Fruit fly (Drosophila melanogaster) whole organism: ENCODE results near the gene spri.

Source experiments
- CG8478 ChIP-seq: fragments of >200 bp; optimal IDR thresholded peaks from 2 replicates; lab custom pipeline; 2018; ENCODE audit warnings: inconsistent platforms
- Dll ChIP-seq: fragments of >200 bp; optimal IDR thresholded peaks from 2 replicates; lab custom pipeline; 2017
- pan ChIP-seq: fragments of >200 bp; optimal IDR thresholded peaks from 2 replicates; lab custom pipeline; 2017
- psq ChIP-seq: fragments of >200 bp; optimal IDR thresholded peaks from 2 replicates; lab custom pipeline; 2017
- usp ChIP-seq: fragments of >200 bp; optimal IDR thresholded peaks from 2 replicates; lab custom pipeline; 2017; ENCODE audit warnings: missing biosample characterization, missing genetic modification characterization, mixed read lengths

DNA sequence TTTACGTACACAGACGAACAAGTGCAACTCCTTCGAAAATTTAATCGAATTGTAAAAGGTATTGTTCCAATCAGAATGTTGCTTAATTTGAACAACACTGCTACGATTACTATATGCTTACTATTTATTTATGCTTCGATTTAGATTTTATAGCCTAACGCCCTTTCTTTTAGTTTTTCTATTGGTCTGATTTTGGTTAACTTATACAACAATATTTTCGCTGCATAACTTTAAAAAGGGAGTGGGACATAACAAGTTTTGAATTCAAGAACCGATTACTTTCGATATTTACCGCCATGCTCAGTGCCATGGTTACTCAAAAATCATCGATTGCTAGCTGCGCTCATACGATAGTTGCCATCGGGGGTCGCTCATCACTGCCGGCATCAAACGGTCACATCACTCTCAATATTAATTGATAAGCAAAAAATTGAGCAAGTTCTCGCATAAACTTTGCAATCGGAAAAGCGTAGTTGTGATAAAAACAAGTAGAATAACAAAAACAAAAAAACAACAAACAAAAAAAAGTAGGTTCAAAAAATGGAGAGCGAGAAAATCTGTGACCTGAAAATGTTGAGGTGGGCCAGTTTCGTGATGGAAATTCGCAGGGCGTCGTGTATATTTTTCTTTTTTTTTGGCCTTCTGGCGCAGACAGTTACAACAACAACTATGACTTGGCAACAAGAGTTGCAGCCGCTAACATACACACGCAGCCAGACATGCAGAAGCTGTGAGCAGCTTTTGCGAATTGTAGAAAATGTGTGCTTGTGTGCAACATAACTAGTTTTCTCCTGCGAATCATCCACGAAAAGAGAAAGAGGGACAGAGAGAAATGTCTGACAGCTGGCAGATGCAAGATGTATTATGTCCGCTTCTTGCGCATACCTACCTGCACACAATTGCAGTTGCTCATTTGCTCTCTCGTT, 106.5 kb downstream of the spri start, which contains the start of the genes CG2887 and PPP4R2r:
- no peak for TF ChIP-seq psq (lab: Kevin White, UChicago)
- TF ChIP-seq pan: no peak
- TF ChIP-seq CG8478 (lab: Kevin White, UChicago): no peak
- no peak for TF ChIP-seq Dll (lab: Kevin White, UChicago)
- TF ChIP-seq usp: no peak
